Fruit fly (Drosophila melanogaster): ENCODE data around the gene Ufsp2.

- TF ChIP-seq h (optimal IDR thresholded peaks at IDR 0.05) (no peak), ttk (optimal IDR thresholded peaks at IDR 0.05) (no peak), psq (optimal IDR thresholded peaks at IDR 0.05) (no peak), insv (optimal IDR thresholded peaks at IDR 0.05) (no peak)
Measured at dm6 chr3L:15568748-15569147, 7.6 kb upstream of the Ufsp2 start.
